Worm (Caenorhabditis elegans): ENCODE results near the gene srh-167.

- no peak for TF ChIP-seq flt-1 (GFP tag; IDR thresholded peaks at IDR 0.05)
- TF ChIP-seq tbx-37 (GFP tag; conservative IDR thresholded peaks at IDR 0.05) = no peak
- no peak for TF ChIP-seq tra-4 (tag; optimal IDR thresholded peaks at IDR 0.05)
- TF ChIP-seq sea-1 (GFP tag; conservative IDR thresholded peaks at IDR 0.05) = no peak
- TF ChIP-seq ama-1 (optimal IDR thresholded peaks at IDR 0.05) = no peak
- no peak for TF ChIP-seq scrt-1 (GFP tag; IDR thresholded peaks at IDR 0.05)
Observed at ce11 chrV:16299834-16300233, 33.7 kb upstream of the srh-167 start.
